Fruit fly (Drosophila melanogaster) whole organism, wandering third instar larva: ENCODE measurements around the gene MtnE.

ENCODE experiments used
- Myc ChIP-seq: fragments of >200 bp; optimal IDR thresholded peaks from 2 replicates; lab custom pipeline; 2017
- Sp1 ChIP-seq: fragments of 200-800 bp; sonication (Bioruptor generic); optimal IDR thresholded peaks from 3 replicates; lab custom pipeline; 2019; ENCODE audit warnings: missing biosample characterization, mild to moderate bottlenecking, missing genetic modification characterization, moderate library complexity
- ey ChIP-seq: fragments of 200-800 bp; sonication (Bioruptor generic); optimal IDR thresholded peaks from 2 replicates; lab custom pipeline; 2016; ENCODE audit warnings: missing biosample characterization, missing genetic modification characterization

DNA sequence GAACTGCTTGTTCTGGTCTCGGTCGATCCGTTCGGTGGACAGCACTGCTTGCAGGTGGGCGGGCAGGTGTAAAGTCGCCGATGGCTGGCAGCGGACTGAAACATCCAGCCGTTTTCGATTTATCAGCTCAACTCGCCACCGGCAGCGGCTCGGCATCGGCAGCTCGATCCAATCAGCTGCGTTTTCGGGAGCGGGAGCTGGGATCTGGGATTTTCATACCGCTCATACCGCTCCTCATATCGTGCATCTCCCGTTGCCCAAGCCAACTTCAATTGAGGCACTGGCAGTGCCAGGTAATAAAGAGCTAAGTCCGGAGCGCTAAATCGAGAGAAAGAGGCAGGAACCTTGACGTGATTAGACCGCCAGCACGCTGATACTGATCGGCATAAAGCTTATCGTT is 22.1 kb downstream of the MtnE start, which contains the start of gene MFS9:
- TF ChIP-seq ey (GFP tag; lab: Kevin White, UChicago) = no peak
- TF ChIP-seq Sp1 (GFP tag; lab: Kevin White, UChicago) = no peak
- TF ChIP-seq Myc (lab: Kevin White, UChicago) = no peak
